Fruit fly (Drosophila melanogaster) whole organism, adult: ENCODE data around the gene CG46397.

ENCODE experiments used
- CG11617 ChIP-seq: fragments of 200-800 bp; sonication (Bioruptor generic); optimal IDR thresholded peaks from 2 replicates; lab custom pipeline; 2017; ENCODE audit warnings: mild to moderate bottlenecking, missing biosample characterization, missing genetic modification reagents, missing genetic modification characterization
- Clk ChIP-seq: fragments of 200-800 bp; sonication (Bioruptor generic); optimal IDR thresholded peaks from 2 replicates; lab custom pipeline; 2017; ENCODE audit warnings: missing biosample characterization, missing genetic modification characterization
- Hr96 ChIP-seq: fragments of 200-800 bp; sonication (Bioruptor generic); optimal IDR thresholded peaks from 2 replicates; lab custom pipeline; 2016; ENCODE audit warnings: missing biosample characterization, missing genetic modification characterization
- Mnt ChIP-seq: fragments of 200-800 bp; sonication (Bioruptor generic); optimal IDR thresholded peaks from 2 replicates; lab custom pipeline; 2016; ENCODE audit warnings: missing biosample characterization, mild to moderate bottlenecking, missing genetic modification characterization
- kay ChIP-seq: fragments of 200-800 bp; sonication (Bioruptor generic); peaks from one replicate; lab custom pipeline; 2016; ENCODE audit warnings: missing biosample characterization, missing genetic modification characterization, borderline replicate concordance
- pad ChIP-seq: fragments of 200-800 bp; sonication (Bioruptor generic); optimal IDR thresholded peaks from 3 replicates; lab custom pipeline; 2017; ENCODE audit warnings: missing biosample characterization, missing genetic modification characterization, mild to moderate bottlenecking, moderate library complexity, missing genetic modification reagents
- toe ChIP-seq: fragments of 200-800 bp; sonication (Bioruptor generic); optimal IDR thresholded peaks from 2 replicates; lab custom pipeline; 2016; ENCODE audit warnings: missing biosample characterization, missing genetic modification characterization

- TF ChIP-seq Mnt (GFP tag; lab: Kevin White, UChicago) (no peak), CG11617 (no peak), toe (GFP tag; lab: Kevin White, UChicago) (no peak), Clk (no peak), Hr96 (GFP tag; lab: Kevin White, UChicago) (no peak), kay (GFP tag; lab: Kevin White, UChicago) (no peak), pad (GFP tag; lab: Kevin White, UChicago) (no peak)
Observed at dm6 chr2L:8901882-8902281, 45.2 kb upstream of the CG46397 start.
